Worm (Caenorhabditis elegans) whole organism, L2 larva: ENCODE results near the gene srbc-56.
"Not testable (repeated sequence)": the region's sequence is repeated elsewhere in the genome, so short reads cannot be mapped to it uniquely, and the experiment has no call there.

Experiments used
- F13H6.1 ChIP-seq: sonication (generic microtip); optimal IDR thresholded peaks from 2 replicates; lab custom pipeline; 2016; ENCODE audit warnings: missing genetic modification characterization, missing compliant biosample characterization
- ama-1 ChIP-seq: fragments of 150-350 bp; optimal IDR thresholded peaks from 2 replicates; lab custom pipeline; 2018; ENCODE audit warnings: inconsistent platforms
- blmp-1 ChIP-seq: sonication (generic microtip); optimal IDR thresholded peaks from 2 replicates; lab custom pipeline; 2017; ENCODE audit warnings: missing genetic modification characterization, mild to moderate bottlenecking, missing compliant biosample characterization, antibody characterized with exemption, moderate library complexity; ENCODE audit not compliant: insufficient read depth
- egl-27 ChIP-seq: sonication (generic microtip); optimal IDR thresholded peaks from 3 replicates; lab custom pipeline; 2017; ENCODE audit warnings: missing biosample characterization, missing genetic modification reagents, missing genetic modification characterization
- elt-1 ChIP-seq: fragments of 150-350 bp; optimal IDR thresholded peaks from 2 replicates; lab custom pipeline; 2014; ENCODE audit warnings: missing biosample characterization, missing genetic modification characterization
- lin-13 ChIP-seq: fragments of 150-350 bp; optimal IDR thresholded peaks from 2 replicates; lab custom pipeline; 2014; ENCODE audit warnings: missing biosample characterization, missing genetic modification reagents, missing genetic modification characterization
- lsy-2 ChIP-seq, 2 experiments: fragments of 150-350 bp in 1 of 2; sonication (generic microtip) in 1 of 2; optimal IDR thresholded peaks; 2 replicates each; lab custom pipeline; 2014 to 2017; ENCODE audit warnings: missing biosample characterization in 2 of 2, missing genetic modification characterization in 2 of 2
- mdl-1 ChIP-seq, 2 experiments: fragments of 150-350 bp in 1 of 2; sonication (generic microtip) in 1 of 2; optimal IDR thresholded peaks; 2 replicates each; lab custom pipeline; 2017; ENCODE audit warnings: missing biosample characterization in 2 of 2, missing genetic modification characterization in 2 of 2
- nhr-10 ChIP-seq: sonication (generic microtip); optimal IDR thresholded peaks from 2 replicates; lab custom pipeline; 2017; ENCODE audit warnings: missing biosample characterization, missing genetic modification characterization
- nhr-129 ChIP-seq: fragments of 150-350 bp; optimal IDR thresholded peaks from 2 replicates; lab custom pipeline; 2014; ENCODE audit warnings: missing biosample characterization, missing genetic modification characterization
- peb-1 ChIP-seq: fragments of 150-350 bp; optimal IDR thresholded peaks from 2 replicates; lab custom pipeline; 2014; ENCODE audit warnings: missing biosample characterization, missing genetic modification characterization

- TF ChIP-seq egl-27; nhr-10; mdl-1 (tag; optimal IDR thresholded peaks at IDR 0.05; lab: Kevin White, UChicago); peb-1 (tag; lab: Kevin White, UChicago); elt-1 (tag; lab: Kevin White, UChicago); ama-1 (lab: Kevin White, UChicago); lsy-2 (tag; optimal IDR thresholded peaks at IDR 0.05; lab: Kevin White, UChicago); F13H6.1; nhr-129; blmp-1; lin-13: not testable (repeated sequence)
Measured at ce11 chrV:15850276-15850811, 18.9 kb upstream of the srbc-56 start, which contains the start of gene srh-147.
